Worm (Caenorhabditis elegans) whole organism, L4 larva: ENCODE results near the gene clec-151.

Source experiments
- ZK546.5 ChIP-seq, 2 experiments: sonication (generic microtip); optimal IDR thresholded peaks; 2 replicates each; lab custom pipeline; 2017; ENCODE audit warnings: missing biosample characterization in 2 of 2, missing genetic modification characterization in 2 of 2
- ama-1 ChIP-seq: fragments of 150-350 bp; optimal IDR thresholded peaks from 2 replicates; lab custom pipeline; 2014; ENCODE audit warnings: inconsistent platforms, mixed read lengths
- arid-1 ChIP-seq: fragments of 200-800 bp; sonication (Bioruptor generic); conservative IDR thresholded peaks from 2 replicates; pipeline ENCODE4 v1.3.6; 2022; ENCODE audit warnings: missing genetic modification reagents, missing genetic modification characterization, missing compliant biosample characterization
- attf-4 ChIP-seq: sonication (generic microtip); optimal IDR thresholded peaks from 3 replicates; lab custom pipeline; 2017; ENCODE audit warnings: missing biosample characterization, missing genetic modification characterization
- cey-2 ChIP-seq: sonication (generic microtip); optimal IDR thresholded peaks from 3 replicates; lab custom pipeline; 2017; ENCODE audit warnings: missing genetic modification characterization, mild to moderate bottlenecking, missing compliant biosample characterization, antibody characterized with exemption, borderline replicate concordance; ENCODE audit not compliant: insufficient read depth
- daf-12 ChIP-seq: fragments of 150-350 bp; optimal IDR thresholded peaks from 2 replicates; lab custom pipeline; 2014; ENCODE audit warnings: missing biosample characterization, missing genetic modification reagents, missing genetic modification characterization
- egl-27 ChIP-seq: sonication (generic microtip); optimal IDR thresholded peaks from 3 replicates; lab custom pipeline; 2017; ENCODE audit warnings: missing biosample characterization, missing genetic modification reagents, missing genetic modification characterization
- hlh-30 ChIP-seq: sonication (generic microtip); optimal IDR thresholded peaks from 2 replicates; lab custom pipeline; 2017; ENCODE audit warnings: antibody characterized with exemption, mild to moderate bottlenecking, missing genetic modification characterization, missing compliant biosample characterization; ENCODE audit not compliant: insufficient read depth
- lsy-2 ChIP-seq, 2 experiments: fragments of 150-350 bp in 1 of 2; sonication (generic microtip) in 1 of 2; optimal IDR thresholded peaks; 2 replicates each; lab custom pipeline; 2014 to 2017; ENCODE audit warnings: missing biosample characterization in 2 of 2, missing genetic modification characterization in 2 of 2
- nhr-25 ChIP-seq: sonication (generic microtip); optimal IDR thresholded peaks from 2 replicates; lab custom pipeline; 2017; ENCODE audit warnings: missing genetic modification characterization, mild to moderate bottlenecking, missing compliant biosample characterization, antibody characterized with exemption, moderate library complexity, borderline replicate concordance; ENCODE audit not compliant: insufficient read depth

- no peak for TF ChIP-seq ZK546.5 (tag; optimal IDR thresholded peaks at IDR 0.05; lab: Kevin White, UChicago)
- TF ChIP-seq hlh-30 = peak; percentile 81
- TF ChIP-seq daf-12 (tag; lab: Kevin White, UChicago) = no peak
- no peak for TF ChIP-seq cey-2
- no peak for TF ChIP-seq nhr-25 (tag; lab: Kevin White, UChicago)
- peak; percentile 5 to 61 for TF ChIP-seq lsy-2 (tag; optimal IDR thresholded peaks at IDR 0.05; lab: Kevin White, UChicago)
- TF ChIP-seq arid-1 = no peak
- TF ChIP-seq ama-1 (lab: Kevin White, UChicago) = no peak
- no peak for TF ChIP-seq egl-27 (tag; lab: Kevin White, UChicago)
- TF ChIP-seq attf-4 (tag; lab: Kevin White, UChicago) = no peak
Observed at ce11 chrIII:4656415-4656814, 28.1 kb downstream of the clec-151 start.
